Worm (Caenorhabditis elegans): ENCODE data around the gene F48G7.7.

DNA sequence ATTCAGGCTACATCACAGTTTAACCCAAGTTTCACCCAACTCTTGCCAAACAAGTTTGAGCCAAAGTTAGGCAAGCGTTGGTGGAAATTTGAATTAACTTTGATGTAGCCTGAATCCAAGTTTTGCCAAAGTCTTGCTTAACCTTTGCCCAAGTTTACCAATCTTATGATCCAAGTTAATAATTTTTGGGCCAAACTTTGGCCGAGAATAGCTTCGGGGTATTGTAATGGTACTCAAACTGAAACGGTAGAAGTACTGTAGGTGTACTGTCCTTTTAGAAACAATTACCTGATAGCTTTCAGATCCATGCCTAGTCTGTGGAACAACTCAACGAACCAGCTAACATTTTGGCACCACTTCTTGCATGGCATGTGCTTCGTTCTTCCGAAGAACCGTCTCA is 26.0 kb downstream of the F48G7.7 start, which contains the start of gene nhr-251:
- TF ChIP-seq W03F9.2 (tag; optimal IDR thresholded peaks at IDR 0.05) (no peak), him-1 (tag; optimal IDR thresholded peaks at IDR 0.05) (no peak), dao-5 (tag; optimal IDR thresholded peaks at IDR 0.05) (no peak)

Data from whole organism, L4/young adult.